Worm (Caenorhabditis elegans) whole organism, L3 larva: ENCODE measurements around the gene srg-6.
A peak's percentile ranks its signal among the peaks of the same experiment; 100 is the strongest.

Source experiments
- R02D3.7 ChIP-seq: fragments of 150-350 bp; optimal IDR thresholded peaks from 2 replicates; lab custom pipeline; 2014; ENCODE audit warnings: missing biosample characterization, missing genetic modification characterization
- ZK546.5 ChIP-seq: sonication (generic microtip); optimal IDR thresholded peaks from 2 replicates; lab custom pipeline; 2017; ENCODE audit warnings: missing biosample characterization, missing genetic modification characterization
- aly-2 ChIP-seq: fragments of 150-350 bp; optimal IDR thresholded peaks from 2 replicates; lab custom pipeline; 2014; ENCODE audit warnings: missing biosample characterization, missing genetic modification characterization
- ceh-16 ChIP-seq: sonication (generic microtip); optimal IDR thresholded peaks from 2 replicates; lab custom pipeline; 2017; ENCODE audit warnings: missing biosample characterization, missing genetic modification characterization
- ceh-28 ChIP-seq: fragments of 150-350 bp; optimal IDR thresholded peaks from 2 replicates; lab custom pipeline; 2014; ENCODE audit warnings: missing biosample characterization, missing genetic modification reagents, missing genetic modification characterization
- ceh-82 ChIP-seq: fragments of 150-350 bp; optimal IDR thresholded peaks from 2 replicates; lab custom pipeline; 2014; ENCODE audit warnings: missing biosample characterization, missing genetic modification characterization
- ceh-9 ChIP-seq: sonication (generic microtip); optimal IDR thresholded peaks from 2 replicates; lab custom pipeline; 2018; ENCODE audit warnings: missing biosample characterization, missing genetic modification characterization
- daf-12 ChIP-seq: fragments of 150-350 bp; optimal IDR thresholded peaks from 2 replicates; lab custom pipeline; 2014; ENCODE audit warnings: missing biosample characterization, missing genetic modification reagents, missing genetic modification characterization
- egl-27 ChIP-seq: sonication (generic microtip); optimal IDR thresholded peaks from 4 replicates; lab custom pipeline; 2017; ENCODE audit warnings: missing biosample characterization, missing genetic modification reagents, missing genetic modification characterization
- egl-5 ChIP-seq: fragments of 150-350 bp; optimal IDR thresholded peaks from 2 replicates; lab custom pipeline; 2017; ENCODE audit warnings: missing biosample characterization, missing genetic modification reagents, missing genetic modification characterization, inconsistent platforms
- elt-1 ChIP-seq: fragments of 150-350 bp; optimal IDR thresholded peaks from 2 replicates; lab custom pipeline; 2014; ENCODE audit warnings: missing biosample characterization, missing genetic modification characterization
- elt-2 ChIP-seq: sonication (generic microtip); optimal IDR thresholded peaks from 2 replicates; lab custom pipeline; 2016; ENCODE audit warnings: missing genetic modification reagents, mild to moderate bottlenecking, missing genetic modification characterization, missing compliant biosample characterization
- elt-3 ChIP-seq, 3 experiments: fragments of 150-350 bp in 1 of 3; sonication (generic microtip) in 2 of 3; optimal IDR thresholded peaks; 2 replicates in 2 of 3; 4 replicates in 1 of 3; lab custom pipeline; 2014 to 2017; ENCODE audit warnings: missing biosample characterization in 3 of 3, missing genetic modification characterization in 3 of 3
- eor-1 ChIP-seq, 2 experiments: fragments of 150-350 bp; optimal IDR thresholded peaks; 2 replicates each; lab custom pipeline; 2014 to 2018; ENCODE audit warnings: missing biosample characterization in 2 of 2, missing genetic modification characterization in 2 of 2
- fkh-10 ChIP-seq: sonication (generic microtip); optimal IDR thresholded peaks from 2 replicates; lab custom pipeline; 2017; ENCODE audit warnings: missing biosample characterization, missing genetic modification reagents, missing genetic modification characterization
- fkh-2 ChIP-seq: fragments of 150-350 bp; optimal IDR thresholded peaks from 2 replicates; lab custom pipeline; 2014; ENCODE audit warnings: missing biosample characterization, missing genetic modification reagents, missing genetic modification characterization
- fos-1 ChIP-seq: fragments of 150-350 bp; optimal IDR thresholded peaks from 2 replicates; lab custom pipeline; 2014; ENCODE audit warnings: missing biosample characterization, missing genetic modification characterization
- hmg-11 ChIP-seq: sonication (generic microtip); optimal IDR thresholded peaks from 2 replicates; lab custom pipeline; 2016; ENCODE audit warnings: missing genetic modification characterization, missing compliant biosample characterization
- jun-1 ChIP-seq: fragments of 150-350 bp; optimal IDR thresholded peaks from 2 replicates; lab custom pipeline; 2014; ENCODE audit warnings: missing biosample characterization, missing genetic modification reagents, missing genetic modification characterization
- lin-15B ChIP-seq: fragments of 150-350 bp; optimal IDR thresholded peaks from 2 replicates; lab custom pipeline; 2014; ENCODE audit warnings: missing biosample characterization, missing genetic modification characterization
- lin-39 ChIP-seq: fragments of 150-350 bp; optimal IDR thresholded peaks from 2 replicates; lab custom pipeline; 2018; ENCODE audit warnings: missing biosample characterization, missing genetic modification reagents, missing genetic modification characterization
- lsy-12 ChIP-seq: sonication (generic microtip); optimal IDR thresholded peaks from 2 replicates; lab custom pipeline; 2016; ENCODE audit warnings: mild to moderate bottlenecking, missing genetic modification characterization, missing compliant biosample characterization
- mml-1 ChIP-seq: fragments of 150-350 bp; sonication (generic microtip); optimal IDR thresholded peaks from 3 replicates; lab custom pipeline; 2014; ENCODE audit warnings: missing biosample characterization, missing genetic modification characterization
- nhr-11 ChIP-seq: fragments of 150-350 bp; optimal IDR thresholded peaks from 2 replicates; lab custom pipeline; 2014; ENCODE audit warnings: missing biosample characterization, missing genetic modification characterization
- nhr-23 ChIP-seq: fragments of 150-350 bp; optimal IDR thresholded peaks from 2 replicates; lab custom pipeline; 2014; ENCODE audit warnings: missing biosample characterization, missing genetic modification reagents, missing genetic modification characterization
- nhr-237 ChIP-seq: fragments of 150-350 bp; optimal IDR thresholded peaks from 2 replicates; lab custom pipeline; 2014; ENCODE audit warnings: missing biosample characterization, missing genetic modification characterization
- nhr-25 ChIP-seq: sonication (generic microtip); optimal IDR thresholded peaks from 2 replicates; lab custom pipeline; 2017; ENCODE audit warnings: missing biosample characterization, missing genetic modification characterization
- nhr-28 ChIP-seq: fragments of 150-350 bp; optimal IDR thresholded peaks from 2 replicates; lab custom pipeline; 2014; ENCODE audit warnings: missing biosample characterization, missing genetic modification characterization
- nhr-43 ChIP-seq: sonication (generic microtip); optimal IDR thresholded peaks from 2 replicates; lab custom pipeline; 2016; ENCODE audit warnings: mild to moderate bottlenecking, missing genetic modification characterization, missing compliant biosample characterization; ENCODE audit not compliant: poor library complexity, severe bottlenecking
- nhr-67 ChIP-seq: fragments of 150-350 bp; optimal IDR thresholded peaks from 2 replicates; lab custom pipeline; 2014; ENCODE audit warnings: missing biosample characterization, missing genetic modification characterization
- nhr-77 ChIP-seq: fragments of 150-350 bp; optimal IDR thresholded peaks from 2 replicates; lab custom pipeline; 2014; ENCODE audit warnings: missing biosample characterization, missing genetic modification characterization
- pha-4 ChIP-seq: fragments of 150-350 bp; optimal IDR thresholded peaks from 2 replicates; lab custom pipeline; 2014; ENCODE audit warnings: missing biosample characterization, missing genetic modification reagents, missing genetic modification characterization
- sea-2 ChIP-seq: fragments of 150-350 bp; sonication (generic microtip); optimal IDR thresholded peaks from 4 replicates; lab custom pipeline; 2014; ENCODE audit warnings: missing biosample characterization, missing genetic modification reagents, missing genetic modification characterization
- skn-1 ChIP-seq: fragments of 150-350 bp; optimal IDR thresholded peaks from 2 replicates; lab custom pipeline; 2014; ENCODE audit warnings: missing biosample characterization, missing genetic modification characterization
- snpc-4 ChIP-seq: fragments of 150-350 bp; optimal IDR thresholded peaks from 2 replicates; lab custom pipeline; 2014; ENCODE audit warnings: missing biosample characterization, missing genetic modification characterization
- tbx-2 ChIP-seq: sonication (generic microtip); optimal IDR thresholded peaks from 2 replicates; lab custom pipeline; 2016; ENCODE audit warnings: mild to moderate bottlenecking, missing genetic modification characterization, missing compliant biosample characterization
- unc-39 ChIP-seq: sonication (generic microtip); optimal IDR thresholded peaks from 4 replicates; lab custom pipeline; 2017; ENCODE audit warnings: missing biosample characterization, missing genetic modification characterization
- unc-62 ChIP-seq: fragments of 150-350 bp; sonication (generic microtip); optimal IDR thresholded peaks from 4 replicates; lab custom pipeline; 2014; ENCODE audit warnings: missing biosample characterization, missing genetic modification reagents, missing genetic modification characterization
- zag-1 ChIP-seq: fragments of 150-350 bp; optimal IDR thresholded peaks from 2 replicates; lab custom pipeline; 2014; ENCODE audit warnings: missing biosample characterization, missing genetic modification characterization
- ztf-11 ChIP-seq: fragments of 150-350 bp; optimal IDR thresholded peaks from 2 replicates; lab custom pipeline; 2014; ENCODE audit warnings: missing biosample characterization, missing genetic modification characterization

srg-6 gene

DNA sequence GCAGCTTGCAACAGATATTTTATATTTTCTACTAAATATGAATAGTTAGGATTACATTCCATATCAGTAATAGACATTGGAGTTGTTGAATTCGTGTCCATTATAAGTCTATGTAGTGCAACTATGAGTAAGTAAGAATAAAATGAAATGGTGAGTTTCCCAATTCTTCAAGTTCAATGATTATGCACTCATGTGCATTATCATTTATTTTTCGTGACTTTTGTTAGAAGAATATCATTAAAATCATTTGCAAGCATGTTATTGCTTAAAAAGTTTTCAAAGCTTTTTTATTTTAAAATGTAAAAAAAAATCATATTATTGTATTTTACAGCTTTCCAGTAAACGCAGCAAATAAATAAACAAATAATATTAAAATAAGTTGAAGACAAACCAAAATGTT lies 9.1 kb downstream of the srg-6 start, which contains the start of gene srg-9:
srg-9 (minus strand) TSS at position 101 of the 400 bp plus-strand sequence.
- TF ChIP-seq fkh-10 (GFP tag; lab: Kevin White, UChicago) = no peak
- no peak for TF ChIP-seq unc-62 (GFP tag; lab: Kevin White, UChicago)
- no peak for TF ChIP-seq hmg-11 (tag; lab: Kevin White, UChicago)
- no peak for TF ChIP-seq jun-1 (tag; lab: Kevin White, UChicago)
- no peak for TF ChIP-seq ceh-16 (tag; lab: Kevin White, UChicago)

DNA sequence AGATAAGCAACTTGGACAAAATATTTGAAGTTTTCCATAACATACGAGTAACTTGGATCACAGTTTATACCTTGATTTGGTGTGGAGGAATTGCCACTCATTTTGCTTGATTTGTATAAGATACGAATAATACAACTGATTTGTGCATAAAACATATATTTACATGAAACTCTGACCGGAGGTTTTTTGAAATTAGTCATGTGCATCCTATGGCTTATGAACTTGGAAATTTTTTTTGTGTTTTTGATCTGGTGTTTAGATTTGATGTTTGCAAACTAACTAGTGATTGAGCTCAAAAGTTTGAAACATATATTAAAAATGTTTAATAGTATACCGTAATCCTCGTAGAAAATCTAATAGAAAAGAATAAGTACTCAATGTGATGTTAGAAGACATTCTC lies 11.1 kb downstream of the srg-6 start, which contains the start of gene srg-8:
srg-8 (minus strand) TSS at position 101 of the 400 bp plus-strand sequence.
- TF ChIP-seq ceh-9 (tag; lab: Kevin White, UChicago) (no peak), nhr-77 (tag; lab: Kevin White, UChicago) (no peak), fkh-2 (tag; lab: Kevin White, UChicago) (no peak), daf-12 (tag; lab: Kevin White, UChicago) (no peak), elt-3 (tag; optimal IDR thresholded peaks at IDR 0.05; lab: Kevin White, UChicago) (no peak), jun-1 (tag; lab: Kevin White, UChicago) (no peak), aly-2 (tag; lab: Kevin White, UChicago) (no peak), zag-1 (no peak), skn-1 (no peak), egl-5 (no peak), elt-2 (tag; lab: Kevin White, UChicago) (no peak), nhr-67 (tag; lab: Kevin White, UChicago) (no peak)
- TF ChIP-seq, all 47 proteins: peak for 0

DNA sequence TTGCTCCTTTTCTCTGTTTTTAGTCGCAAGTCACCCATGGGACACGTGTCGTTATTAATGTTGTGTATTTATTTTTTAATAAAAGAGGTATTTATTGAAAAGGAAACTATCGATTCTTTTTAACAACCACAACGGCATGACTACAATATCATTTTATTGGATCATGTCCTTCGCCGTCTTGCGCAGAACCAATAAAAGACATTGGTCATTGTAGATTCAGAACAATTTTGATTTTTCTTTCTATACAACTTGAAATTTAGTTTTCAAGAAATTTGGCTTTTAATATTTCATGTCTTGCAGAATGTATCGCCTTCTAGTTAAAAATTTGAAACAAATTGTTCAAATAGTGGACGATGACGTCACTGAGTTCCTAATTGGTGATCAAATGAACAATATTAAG lies 14.3 kb downstream of the srg-6 start, which contains the start of gene amdh-1:
amdh-1 (plus strand) TSS at position 301 of the 400 bp plus-strand sequence.
- TF ChIP-seq nhr-23 (tag; lab: Kevin White, UChicago) (no peak), nhr-237 (tag; lab: Kevin White, UChicago) (no peak), unc-39 (no peak), daf-12 (tag; lab: Kevin White, UChicago) (no peak), nhr-43 (no peak), ceh-82 (tag; lab: Kevin White, UChicago) (no peak), lsy-12 (tag; lab: Kevin White, UChicago) (no peak), unc-62 (GFP tag; lab: Kevin White, UChicago) (no peak), egl-5 (no peak), ceh-16 (tag; lab: Kevin White, UChicago) (no peak), eor-1 (tag; optimal IDR thresholded peaks at IDR 0.05; lab: Kevin White, UChicago) (no peak), elt-2 (tag; lab: Kevin White, UChicago) (no peak), lin-15B (tag; lab: Kevin White, UChicago) (no peak)

DNA sequence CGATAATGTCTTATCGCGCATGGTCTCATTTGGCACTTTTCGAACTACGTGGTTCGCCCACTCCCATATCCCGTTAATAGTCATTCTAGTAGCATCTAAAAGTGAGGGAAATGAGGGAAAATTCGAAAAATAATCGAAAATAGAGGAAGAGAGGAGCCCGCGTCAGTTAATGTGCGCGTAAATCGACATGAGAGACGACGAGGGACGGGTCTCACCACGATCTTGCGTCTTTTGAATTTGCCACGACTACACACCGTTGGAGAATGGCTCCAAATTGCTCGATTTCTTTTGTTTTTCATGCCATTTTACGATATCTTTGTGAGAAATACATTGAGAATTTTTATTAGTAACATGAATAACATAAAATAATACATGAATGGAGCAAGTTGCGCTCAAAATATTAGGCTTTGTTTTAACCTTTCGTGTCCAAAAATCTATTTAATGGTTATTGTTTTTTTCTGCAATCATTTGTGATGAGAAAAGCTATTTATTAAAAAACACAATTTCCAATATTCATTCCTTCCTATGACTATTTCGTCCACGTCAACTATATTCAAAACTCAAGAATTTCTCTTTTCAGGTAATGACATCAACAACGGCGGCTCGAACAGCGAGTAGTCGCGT lies 17.6 kb downstream of the srg-6 start, which contains the start of the genes gen-1 and stt-3:
gen-1 (minus strand) TSS at position 95 of the 624 bp plus-strand sequence.
stt-3 (plus strand) TSS at position 574 of the 624 bp plus-strand sequence.
- TF ChIP-seq ZK546.5 (tag; lab: Kevin White, UChicago) = no peak
- TF ChIP-seq nhr-11 (tag; lab: Kevin White, UChicago) = no peak
- TF ChIP-seq unc-39 = no peak
- no peak for TF ChIP-seq tbx-2 (tag; lab: Kevin White, UChicago)
- TF ChIP-seq skn-1 = no peak
- no peak for TF ChIP-seq ceh-82 (tag; lab: Kevin White, UChicago)
- TF ChIP-seq nhr-77 (tag; lab: Kevin White, UChicago) = no peak
- no peak for TF ChIP-seq fos-1 (tag; lab: Kevin White, UChicago)
- no peak for TF ChIP-seq nhr-67 (tag; lab: Kevin White, UChicago)
- TF ChIP-seq fkh-10 (GFP tag; lab: Kevin White, UChicago) = no peak
- TF ChIP-seq R02D3.7 (tag; lab: Kevin White, UChicago) = peak; percentile 80
- TF ChIP-seq elt-2 (tag; lab: Kevin White, UChicago) = peak; percentile 12
- TF ChIP-seq snpc-4 (tag; lab: Kevin White, UChicago) = no peak
- TF ChIP-seq egl-27 (tag; lab: Kevin White, UChicago) = no peak
- no peak for TF ChIP-seq mml-1 (tag; lab: Kevin White, UChicago)
- TF ChIP-seq hmg-11 (tag; lab: Kevin White, UChicago) = no peak
- no peak for TF ChIP-seq pha-4
- peak; percentile 69 for TF ChIP-seq lin-39 (tag; lab: Kevin White, UChicago)
- no peak for TF ChIP-seq nhr-25
- no peak for TF ChIP-seq nhr-28
- TF ChIP-seq sea-2 = no peak
- no peak for TF ChIP-seq lsy-12 (tag; lab: Kevin White, UChicago)
- TF ChIP-seq ztf-11 (tag; lab: Kevin White, UChicago) = no peak
- no peak for TF ChIP-seq elt-1 (tag; lab: Kevin White, UChicago)
- TF ChIP-seq elt-3 (tag; optimal IDR thresholded peaks at IDR 0.05; lab: Kevin White, UChicago) = no peak
- TF ChIP-seq lin-15B (tag; lab: Kevin White, UChicago) = peak; percentile 62
- TF ChIP-seq ceh-28 (tag; lab: Kevin White, UChicago) = no peak
